Fruit fly (Drosophila melanogaster): ENCODE measurements around the gene CG14810.
A peak's percentile ranks its signal among the peaks of the same experiment; 100 is the strongest.

The CG14810 gene

DNA sequence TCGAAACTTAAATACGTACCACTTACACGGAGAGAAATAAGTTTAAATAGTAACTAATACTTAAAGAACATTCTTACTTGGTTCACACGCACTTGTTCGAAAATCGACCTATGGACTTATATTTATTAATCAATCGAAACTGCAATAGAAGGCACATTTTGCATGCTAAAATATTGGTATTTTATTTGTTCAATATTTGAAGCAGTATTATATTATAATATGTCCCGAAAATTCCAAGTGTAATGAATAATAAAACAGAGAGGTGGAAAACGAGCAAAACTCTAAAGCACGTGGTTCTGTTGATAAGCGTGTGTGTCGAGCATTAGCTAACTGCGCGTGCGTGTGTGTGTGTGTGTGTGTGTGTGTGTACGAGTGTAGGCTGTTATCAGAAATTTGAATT lies 29.8 kb upstream of the CG14810 start (continued):
- TF ChIP-seq dysf (GFP tag; IDR thresholded peaks at IDR 0.05) (peak; percentile 87), sqz (GFP tag; optimal IDR thresholded peaks at IDR 0.05) (peak; percentile 43), D19B (GFP tag; optimal IDR thresholded peaks at IDR 0.05) (peak; percentile 85), CG4424 (GFP tag; optimal IDR thresholded peaks at IDR 0.05) (peak; percentile 77), CG12155 (GFP tag; optimal IDR thresholded peaks at IDR 0.05) (peak; percentile 87), klu (GFP tag; IDR thresholded peaks at IDR 0.05) (peak; percentile 62; the same call in 1 of the 2 replicates), lmd (GFP tag; IDR thresholded peaks at IDR 0.05) (peak; percentile 86), dmrt11E (tag; optimal IDR thresholded peaks at IDR 0.05) (peak; percentile 59), CG6272 (GFP tag; IDR thresholded peaks at IDR 0.05) (peak; percentile 69), crol (GFP tag; IDR thresholded peaks at IDR 0.05) (no peak; the same call in 1 of the 2 replicates), pb (GFP tag; optimal IDR thresholded peaks at IDR 0.05) (peak; percentile 23), CG13123 (GFP tag; optimal IDR thresholded peaks at IDR 0.05) (peak; percentile 61), CG10979 (tag; optimal IDR thresholded peaks at IDR 0.05) (peak; percentile 76), CG18599 (GFP tag; optimal IDR thresholded peaks at IDR 0.05) (peak; percentile 96), CG12659 (GFP tag; optimal IDR thresholded peaks at IDR 0.05) (peak; percentile 90), CG4820 (GFP tag; optimal IDR thresholded peaks at IDR 0.05) (peak; percentile 62), Optix (GFP tag; IDR thresholded peaks at IDR 0.05) (no peak), CG8290 (GFP tag; optimal IDR thresholded peaks at IDR 0.05) (no peak), CG8290 (tag; optimal IDR thresholded peaks at IDR 0.05) (peak in 1 of 2 experiments; percentile 88), CG10366 (GFP tag; IDR thresholded peaks at IDR 0.05) (peak; percentile 76), lola (GFP tag; optimal IDR thresholded peaks at IDR 0.05) (peak in 1 of 3 experiments; percentile 52), Rx (GFP tag; IDR thresholded peaks at IDR 0.05) (peak; percentile 27; the same call in 1 of the 2 replicates), CG18011 (GFP tag; optimal IDR thresholded peaks at IDR 0.05) (peak; percentile 71), CG13775 (GFP tag; optimal IDR thresholded peaks at IDR 0.05) (peak; percentile 87), CG14050 (GFP tag; IDR thresholded peaks at IDR 0.05) (peak; percentile 61; the same call in 2 of the 3 replicates), zen (tag; optimal IDR thresholded peaks at IDR 0.05) (peak; percentile 69), Xbp1 (GFP tag; optimal IDR thresholded peaks at IDR 0.05) (peak; percentile 83), cg (GFP tag; optimal IDR thresholded peaks at IDR 0.05) (peak; percentile 65), CG30431 (GFP tag; optimal IDR thresholded peaks at IDR 0.05) (peak; percentile 72), CG10462 (GFP tag; optimal IDR thresholded peaks at IDR 0.05) (peak; percentile 53), CG13296 (GFP tag; optimal IDR thresholded peaks at IDR 0.05) (peak; percentile 93), gfzf (GFP tag; optimal IDR thresholded peaks at IDR 0.05) (no peak), twi (tag; optimal IDR thresholded peaks at IDR 0.05) (peak; percentile 71), CG6813 (GFP tag; optimal IDR thresholded peaks at IDR 0.05) (peak; percentile 89), vfl (GFP tag; optimal IDR thresholded peaks at IDR 0.05) (peak; percentile 77), kay (GFP tag; optimal IDR thresholded peaks at IDR 0.05) (peak; percentile 90), Side (GFP tag; optimal IDR thresholded peaks at IDR 0.05) (peak; percentile 68), CG6683 (GFP tag; optimal IDR thresholded peaks at IDR 0.05) (peak; percentile 80), CG32772 (GFP tag; IDR thresholded peaks at IDR 0.05) (peak; percentile 70), CG1647 (GFP tag; optimal IDR thresholded peaks at IDR 0.05) (peak; percentile 79), hbn (GFP tag; IDR thresholded peaks at IDR 0.05; ENCODE audit: partially characterized antibody) (no peak), Fer2 (tag; optimal IDR thresholded peaks at IDR 0.05) (peak; percentile 87), tap (tag; optimal IDR thresholded peaks at IDR 0.05) (peak; percentile 80), vnd (GFP tag; IDR thresholded peaks at IDR 0.05; ENCODE audit: partially characterized antibody) (no peak), YL-1 (GFP tag; optimal IDR thresholded peaks at IDR 0.05) (peak; percentile 57), CG13424 (tag; optimal IDR thresholded peaks at IDR 0.05) (peak; percentile 89), p53 (GFP tag; optimal IDR thresholded peaks at IDR 0.05) (no peak), Poxn (GFP tag; IDR thresholded peaks at IDR 0.05) (peak; percentile 66; the same call in 1 of the 2 replicates), schlank (tag; optimal IDR thresholded peaks at IDR 0.05) (peak; percentile 83), sob (GFP tag; IDR thresholded peaks at IDR 0.05) (peak; percentile 86), sr (GFP tag; IDR thresholded peaks at IDR 0.05) (no peak)

Measured in whole organism, embryonic.